Fruit fly (Drosophila melanogaster) whole organism, pupa: ENCODE measurements around the gene Ugt302C1.
A peak's percentile ranks its signal among the peaks of the same experiment; 100 is the strongest.

ENCODE experiments used
- CG10348 ChIP-seq: fragments of 200-800 bp; sonication (Bioruptor generic); IDR thresholded peaks from 2 replicates; pipeline ENCODE4 v1.3.6; 2022; ENCODE audit warnings: missing biosample characterization, missing genetic modification characterization
- CG12605 ChIP-seq: fragments of 200-800 bp; sonication (Bioruptor generic); IDR thresholded peaks from 2 replicates; pipeline ENCODE4 v1.3.6; 2022; ENCODE audit warnings: missing biosample characterization, missing genetic modification characterization
- CG13204 ChIP-seq: fragments of 200-800 bp; sonication (Bioruptor generic); optimal IDR thresholded peaks from 2 replicates; lab custom pipeline; 2018; ENCODE audit warnings: missing biosample characterization, mild to moderate bottlenecking, missing genetic modification characterization, moderate library complexity
- CG14655 ChIP-seq: fragments of 200-800 bp; sonication (Bioruptor generic); optimal IDR thresholded peaks from 3 replicates; lab custom pipeline; 2017; ENCODE audit warnings: mild to moderate bottlenecking, missing biosample characterization, missing genetic modification reagents, missing genetic modification characterization
- CG15710 ChIP-seq: fragments of 200-800 bp; sonication (Bioruptor generic); optimal IDR thresholded peaks from 2 replicates; lab custom pipeline; 2018; ENCODE audit warnings: missing biosample characterization, mild to moderate bottlenecking, missing genetic modification characterization, moderate library complexity
- CG17806 ChIP-seq: fragments of 200-800 bp; sonication (Bioruptor generic); optimal IDR thresholded peaks from 2 replicates; lab custom pipeline; 2018; ENCODE audit warnings: missing biosample characterization, mild to moderate bottlenecking, missing genetic modification characterization, moderate library complexity
- CG32121 ChIP-seq: fragments of 200-800 bp; sonication (Bioruptor generic); IDR thresholded peaks from 2 replicates; pipeline ENCODE4 v1.3.6; 2022; ENCODE audit warnings: missing biosample characterization, missing genetic modification characterization
- CG34367 ChIP-seq: fragments of 200-800 bp; sonication (Bioruptor generic); optimal IDR thresholded peaks from 2 replicates; lab custom pipeline; 2018; ENCODE audit warnings: missing biosample characterization, mild to moderate bottlenecking, missing genetic modification characterization
- CG4496 ChIP-seq: fragments of 200-800 bp; sonication (Bioruptor generic); IDR thresholded peaks from 3 replicates; pipeline ENCODE4 v1.3.6; 2022; ENCODE audit warnings: missing biosample characterization, missing genetic modification characterization
- CG8159 ChIP-seq: fragments of 200-800 bp; sonication (Bioruptor generic); optimal IDR thresholded peaks from 3 replicates; lab custom pipeline; 2018; ENCODE audit warnings: missing biosample characterization, mild to moderate bottlenecking, missing genetic modification characterization, moderate library complexity
- CG8301 ChIP-seq: fragments of 200-800 bp; sonication (Bioruptor generic); optimal IDR thresholded peaks from 2 replicates; lab custom pipeline; 2018; ENCODE audit warnings: missing biosample characterization, mild to moderate bottlenecking, missing genetic modification characterization
- CG9948 ChIP-seq: fragments of 200-800 bp; sonication (Bioruptor generic); optimal IDR thresholded peaks from 2 replicates; lab custom pipeline; 2018; ENCODE audit warnings: missing biosample characterization, mild to moderate bottlenecking, missing genetic modification characterization, moderate library complexity
- D1 ChIP-seq: fragments of 200-800 bp; sonication (Bioruptor generic); optimal IDR thresholded peaks from 2 replicates; lab custom pipeline; 2018; ENCODE audit warnings: missing biosample characterization, mild to moderate bottlenecking, missing genetic modification characterization, moderate library complexity
- EcR ChIP-seq: fragments of 200-800 bp; sonication (Bioruptor generic); optimal IDR thresholded peaks from 3 replicates; lab custom pipeline; 2019; ENCODE audit warnings: missing biosample characterization, missing genetic modification characterization, mild to moderate bottlenecking, moderate library complexity, missing genetic modification reagents
- Ets98B ChIP-seq: fragments of 200-800 bp; sonication (Bioruptor generic); IDR thresholded peaks from 2 replicates; pipeline ENCODE4 v1.3.6; 2022; ENCODE audit warnings: missing biosample characterization, missing genetic modification characterization
- Pif1A ChIP-seq: fragments of 200-800 bp; sonication (Bioruptor generic); optimal IDR thresholded peaks from 3 replicates; lab custom pipeline; 2016; ENCODE audit warnings: missing biosample characterization, missing genetic modification characterization
- Pif1B ChIP-seq: fragments of 200-800 bp; sonication (Bioruptor generic); optimal IDR thresholded peaks from 3 replicates; lab custom pipeline; 2016; ENCODE audit warnings: missing biosample characterization, missing genetic modification characterization
- Snoo ChIP-seq: fragments of 200-800 bp; sonication (Bioruptor generic); optimal IDR thresholded peaks from 3 replicates; lab custom pipeline; 2017; ENCODE audit warnings: missing biosample characterization, mild to moderate bottlenecking, missing genetic modification characterization, inconsistent platforms
- fd96Ca ChIP-seq: fragments of 200-800 bp; sonication (Bioruptor generic); IDR thresholded peaks from 3 replicates; pipeline ENCODE4 v1.3.6; 2022; ENCODE audit warnings: missing biosample characterization, missing genetic modification characterization
- gl ChIP-seq: fragments of 200-800 bp; sonication (Bioruptor generic); optimal IDR thresholded peaks from 2 replicates; lab custom pipeline; 2018; ENCODE audit warnings: missing biosample characterization, mild to moderate bottlenecking, missing genetic modification characterization
- rn ChIP-seq: fragments of 200-800 bp; sonication (Bioruptor generic); IDR thresholded peaks from 2 replicates; pipeline ENCODE4 v1.3.6; 2022; ENCODE audit warnings: missing biosample characterization, missing genetic modification characterization

Gene Ugt302C1

DNA sequence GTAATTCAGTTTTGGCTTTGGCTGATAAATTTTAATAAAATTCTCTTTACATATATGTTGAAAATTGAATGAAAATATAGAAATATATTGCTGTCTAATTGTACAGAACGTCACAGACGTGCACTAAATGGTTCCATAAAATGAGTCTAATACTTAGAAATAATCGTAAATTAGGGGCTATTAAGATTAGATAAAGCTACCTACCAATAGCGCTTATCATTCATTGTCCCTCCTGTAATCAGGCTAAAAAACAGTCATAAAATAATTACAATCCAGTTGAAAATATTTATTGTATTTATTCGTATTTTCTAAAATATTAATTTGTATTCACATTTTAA lies 16.2 kb downstream of the Ugt302C1 start:
- TF ChIP-seq gl (tag; lab: Kevin White, UChicago) (no peak), EcR (GFP tag; lab: Kevin White, UChicago) (no peak), CG14655 (GFP tag; lab: Kevin White, UChicago) (no peak), CG8159 (no peak), CG10348 (no peak), CG17806 (tag; lab: Kevin White, UChicago) (no peak), Pif1B (GFP tag; lab: Kevin White, UChicago) (no peak), Ets98B (GFP tag; lab: Robert Waterston, UW) (no peak), CG8301 (no peak), fd96Ca (GFP tag; lab: Robert Waterston, UW) (no peak), CG15710 (tag; lab: Kevin White, UChicago) (no peak), CG34367 (tag; lab: Kevin White, UChicago) (no peak)
- TF ChIP-seq, all 21 proteins: peak for 0

DNA sequence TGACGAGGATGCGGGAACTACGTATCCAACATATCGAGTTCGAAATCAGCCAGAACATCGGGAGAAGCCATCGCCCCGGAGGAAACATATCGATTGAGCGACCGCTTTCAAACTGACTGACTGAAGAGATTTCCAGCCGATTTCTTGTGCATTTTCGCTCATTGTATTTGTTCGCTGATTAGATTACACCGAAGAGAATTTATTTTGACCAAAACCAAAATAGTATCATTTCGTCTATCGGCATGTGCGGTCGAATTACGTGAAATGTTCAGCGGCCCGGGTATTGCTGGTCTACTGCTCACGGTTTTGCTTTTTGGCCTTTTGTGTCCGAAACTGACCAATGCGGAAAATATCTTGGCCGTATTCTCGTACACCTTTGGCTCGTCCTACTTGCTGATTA lies 18.4 kb downstream of the Ugt302C1 start, which contains the start of the genes Ugt304A1 and Ugt303A1:
TSS of gene Ugt304A1 (minus strand) at position 101 of the 400 bp plus-strand sequence.
TSS of gene Ugt303A1 (plus strand) at position 222 of the 400 bp plus-strand sequence.
- no peak for TF ChIP-seq CG10348
- no peak for TF ChIP-seq CG32121
- no peak for TF ChIP-seq EcR (GFP tag; lab: Kevin White, UChicago)
- TF ChIP-seq CG4496: no peak

DNA sequence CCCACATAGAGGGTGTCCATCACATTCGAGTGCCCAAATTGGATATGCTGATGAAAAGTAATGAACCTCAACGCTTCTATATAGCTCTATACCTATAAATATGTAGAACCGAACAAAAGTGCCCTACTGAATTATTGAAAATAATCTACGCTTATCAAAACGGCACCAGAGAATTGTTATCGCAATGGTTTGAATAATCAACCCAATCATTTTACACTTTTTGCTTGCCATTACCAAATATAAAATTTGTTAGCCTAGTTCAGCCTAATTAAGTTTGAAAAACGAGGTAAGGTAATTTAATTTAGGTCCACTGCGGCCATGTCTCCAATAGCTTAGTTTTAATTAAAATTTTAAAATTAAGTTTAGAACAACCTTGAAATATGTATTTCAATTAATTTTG lies 18.9 kb downstream of the Ugt302C1 start:
- TF ChIP-seq EcR (GFP tag; lab: Kevin White, UChicago): no peak
- TF ChIP-seq CG15710 (tag; lab: Kevin White, UChicago): no peak
- no peak for TF ChIP-seq CG8159
- no peak for TF ChIP-seq rn (GFP tag; lab: Robert Waterston, UW)
- TF ChIP-seq fd96Ca (GFP tag; lab: Robert Waterston, UW): no peak
- no peak for TF ChIP-seq CG10348
- TF ChIP-seq Pif1B (GFP tag; lab: Kevin White, UChicago): no peak
- no peak for TF ChIP-seq CG17806 (tag; lab: Kevin White, UChicago)
- TF ChIP-seq Pif1A: no peak
- TF ChIP-seq CG8301: no peak

DNA sequence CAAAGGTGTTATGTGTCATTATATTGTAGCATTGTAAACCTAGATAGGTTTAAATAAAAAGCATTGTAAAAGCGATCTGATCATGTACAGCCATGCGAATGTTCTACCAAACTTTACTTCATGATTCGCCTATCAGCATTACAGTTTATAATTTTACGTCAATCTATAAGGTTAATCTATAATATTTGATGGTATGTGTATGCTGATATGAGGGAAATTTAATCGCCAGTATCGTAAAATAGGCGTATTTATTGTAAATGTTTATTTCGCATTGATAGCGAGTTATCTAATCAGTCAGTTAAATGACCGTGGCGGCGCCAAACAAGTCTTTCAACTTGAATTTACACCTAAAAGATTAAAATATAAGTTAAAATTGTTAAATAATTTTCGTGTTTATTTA lies 20.7 kb downstream of the Ugt302C1 start:
- no peak for TF ChIP-seq CG14655 (GFP tag; lab: Kevin White, UChicago)
- TF ChIP-seq rn (GFP tag; lab: Robert Waterston, UW): no peak
- no peak for TF ChIP-seq EcR (GFP tag; lab: Kevin White, UChicago)
- no peak for TF ChIP-seq CG8159

DNA sequence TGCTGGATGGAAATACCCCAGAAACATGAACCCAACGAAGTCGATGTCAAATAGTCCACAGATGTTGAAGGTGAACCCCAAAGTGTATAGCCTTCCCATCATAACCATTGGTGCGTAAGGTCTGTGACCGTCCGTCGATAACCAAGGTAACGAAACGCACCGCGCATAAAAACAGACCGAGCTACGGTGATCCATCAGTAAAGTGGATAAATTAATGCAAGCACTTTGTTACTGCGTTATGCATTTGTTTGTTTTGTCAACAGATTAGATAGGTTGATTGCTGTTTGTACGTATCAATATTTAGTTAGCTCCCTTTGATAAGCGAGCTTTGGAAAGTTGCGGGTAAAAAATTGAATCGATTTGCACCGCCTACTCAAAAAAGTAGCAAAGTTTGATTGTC lies 21.4 kb downstream of the Ugt302C1 start:
- TF ChIP-seq Snoo (tag; lab: Kevin White, UChicago): no peak
- TF ChIP-seq, all 21 proteins: peak for 0

DNA sequence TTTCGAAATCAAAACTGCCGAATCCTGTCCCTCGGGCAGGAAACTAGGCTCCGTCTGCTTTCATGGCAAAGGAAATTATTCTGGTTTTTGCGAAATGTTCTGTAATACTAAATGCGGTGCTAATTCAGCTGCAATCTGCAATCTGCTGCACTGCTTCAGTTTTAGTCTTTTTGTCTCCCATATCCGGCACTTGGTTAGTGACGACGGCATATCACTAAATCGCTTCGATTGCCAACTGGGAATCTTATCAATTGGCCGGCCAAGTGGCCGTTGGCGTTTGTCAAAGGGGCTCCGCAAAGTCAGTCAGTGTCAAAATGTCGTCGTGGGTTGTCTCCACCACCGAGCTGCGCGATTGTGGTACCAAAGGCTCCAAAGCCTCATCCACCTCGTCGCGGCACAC lies 38.9 kb downstream of the Ugt302C1 start, which contains the start of gene CG18577:
TSS of gene CG18577 (plus strand) at position 301 of the 400 bp plus-strand sequence.
- TF ChIP-seq CG34367 (tag; lab: Kevin White, UChicago): no peak
- no peak for TF ChIP-seq EcR (GFP tag; lab: Kevin White, UChicago)
- no peak for TF ChIP-seq gl (tag; lab: Kevin White, UChicago)
- TF ChIP-seq CG8301: no peak
- TF ChIP-seq fd96Ca (GFP tag; lab: Robert Waterston, UW): no peak
- no peak for TF ChIP-seq Pif1B (GFP tag; lab: Kevin White, UChicago)
- TF ChIP-seq Pif1A: no peak
- no peak for TF ChIP-seq CG9948 (tag; lab: Kevin White, UChicago)
- no peak for TF ChIP-seq CG14655 (GFP tag; lab: Kevin White, UChicago)
- no peak for TF ChIP-seq Snoo (tag; lab: Kevin White, UChicago)
- TF ChIP-seq CG13204 (GFP tag; lab: Kevin White, UChicago): no peak
- TF ChIP-seq CG17806 (tag; lab: Kevin White, UChicago): no peak

DNA sequence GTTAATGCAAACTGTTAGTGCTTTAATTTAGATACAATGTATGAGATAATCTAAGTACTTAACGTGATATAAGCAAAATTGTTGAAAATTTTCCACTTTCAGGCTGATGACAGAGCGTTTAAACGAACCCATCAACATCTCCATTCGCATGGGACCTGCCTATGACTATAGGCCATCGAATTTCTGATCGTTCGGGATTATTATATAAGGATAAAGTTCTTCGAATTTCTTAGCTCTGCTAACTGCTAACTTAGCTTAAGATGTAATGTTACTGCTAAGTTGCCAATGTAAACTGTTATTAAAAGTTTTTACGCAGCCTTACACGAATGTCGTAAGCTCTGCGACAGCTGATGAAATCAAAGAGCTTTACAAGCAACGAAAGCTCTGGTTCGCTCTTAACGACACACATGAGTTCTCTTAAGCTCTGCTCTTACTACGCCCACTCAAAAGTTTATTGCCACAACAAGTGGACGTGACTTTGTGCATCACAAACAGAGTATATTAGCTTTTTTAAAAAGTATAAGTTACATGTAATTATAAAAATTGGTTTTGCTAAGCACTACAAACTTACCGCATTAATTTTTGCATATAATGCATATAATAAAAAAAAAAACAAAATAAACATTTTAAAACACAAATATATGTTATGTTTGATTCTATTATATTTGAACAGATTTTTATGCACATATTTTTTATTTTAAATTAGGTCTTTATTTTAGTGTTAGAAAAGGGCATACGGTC lies 39.9 kb downstream of the Ugt302C1 start:
- TF ChIP-seq CG34367 (tag; lab: Kevin White, UChicago) (peak; percentile 96), CG4496 (peak; percentile 97), CG14655 (GFP tag; lab: Kevin White, UChicago) (peak; percentile 100), CG10348 (peak; percentile 97), gl (tag; lab: Kevin White, UChicago) (peak; percentile 89), Pif1A (peak; percentile 44), D1 (tag; lab: Kevin White, UChicago) (peak; percentile 99), CG12605 (peak; percentile 94), CG8301 (peak; percentile 99), EcR (GFP tag; lab: Kevin White, UChicago) (peak; percentile 97), CG9948 (tag; lab: Kevin White, UChicago) (peak; percentile 100), Snoo (tag; lab: Kevin White, UChicago) (peak; percentile 99), CG13204 (GFP tag; lab: Kevin White, UChicago) (peak; percentile 86), CG15710 (tag; lab: Kevin White, UChicago) (peak; percentile 99), CG32121 (peak; percentile 99), CG17806 (tag; lab: Kevin White, UChicago) (peak; percentile 98), CG8159 (peak; percentile 99), Pif1B (GFP tag; lab: Kevin White, UChicago) (peak; percentile 93), fd96Ca (GFP tag; lab: Robert Waterston, UW) (no peak), rn (GFP tag; lab: Robert Waterston, UW) (peak; percentile 97), Ets98B (GFP tag; lab: Robert Waterston, UW) (peak; percentile 95)
